Fruit fly (Drosophila melanogaster) whole organism, prepupa: ENCODE results near the gene Fer1.

Source experiments
- CG10631 ChIP-seq: fragments of 200-800 bp; sonication (Bioruptor generic); optimal IDR thresholded peaks from 2 replicates; lab custom pipeline; 2016; ENCODE audit warnings: missing biosample characterization, missing genetic modification characterization
- CG10669 ChIP-seq: fragments of 200-800 bp; sonication (Bioruptor generic); optimal IDR thresholded peaks from 3 replicates; lab custom pipeline; 2018; ENCODE audit warnings: missing biosample characterization, mild to moderate bottlenecking, missing genetic modification characterization, moderate library complexity
- CG11294 ChIP-seq: fragments of 200-800 bp; sonication (Bioruptor generic); IDR thresholded peaks from 2 replicates; pipeline ENCODE4 v1.3.6; 2022; ENCODE audit warnings: missing biosample characterization, missing genetic modification characterization
- CG11762 ChIP-seq: fragments of 200-800 bp; sonication (Bioruptor generic); optimal IDR thresholded peaks from 3 replicates; lab custom pipeline; 2016; ENCODE audit warnings: missing biosample characterization, missing genetic modification characterization; ENCODE audit not compliant: insufficient read depth
- CG11902 ChIP-seq: fragments of 200-800 bp; sonication (Bioruptor generic); optimal IDR thresholded peaks from 3 replicates; lab custom pipeline; 2016; ENCODE audit warnings: missing biosample characterization, missing genetic modification characterization
- CG15336 ChIP-seq: fragments of 200-800 bp; sonication (Bioruptor generic); IDR thresholded peaks from 2 replicates; pipeline ENCODE4 v1.3.6; 2022; ENCODE audit warnings: missing biosample characterization, missing genetic modification characterization
- CG16779 ChIP-seq: fragments of 200-800 bp; sonication (Bioruptor generic); optimal IDR thresholded peaks from 3 replicates; lab custom pipeline; 2017; ENCODE audit warnings: missing biosample characterization, mild to moderate bottlenecking, missing genetic modification characterization
- CG3032 ChIP-seq: fragments of 200-800 bp; optimal IDR thresholded peaks from 2 replicates; lab custom pipeline; 2019; ENCODE audit warnings: missing biosample characterization, mild to moderate bottlenecking, missing genetic modification characterization, moderate library complexity
- CG31627 ChIP-seq: fragments of 200-800 bp; sonication (Bioruptor generic); optimal IDR thresholded peaks from 3 replicates; lab custom pipeline; 2016; ENCODE audit warnings: missing biosample characterization, missing genetic modification characterization
- CG32006 ChIP-seq: fragments of 200-800 bp; sonication (Bioruptor generic); optimal IDR thresholded peaks from 3 replicates; lab custom pipeline; 2017; ENCODE audit warnings: missing biosample characterization, mild to moderate bottlenecking, missing genetic modification characterization
- CG34406 ChIP-seq: fragments of 200-800 bp; sonication (Bioruptor generic); optimal IDR thresholded peaks from 3 replicates; lab custom pipeline; 2016; ENCODE audit warnings: missing biosample characterization, missing genetic modification characterization
- CG3919 ChIP-seq: fragments of 200-800 bp; sonication (Bioruptor generic); optimal IDR thresholded peaks from 3 replicates; lab custom pipeline; 2016; ENCODE audit warnings: missing biosample characterization, missing genetic modification characterization
- CG4318 ChIP-seq: fragments of 200-800 bp; sonication (Bioruptor generic); optimal IDR thresholded peaks from 3 replicates; lab custom pipeline; 2017; ENCODE audit warnings: missing biosample characterization, mild to moderate bottlenecking, missing genetic modification characterization
- CG6163 ChIP-seq: fragments of 200-800 bp; sonication (Bioruptor generic); IDR thresholded peaks from 3 replicates; pipeline ENCODE4 v1.3.6; 2022; ENCODE audit warnings: missing biosample characterization, missing genetic modification characterization
- CG6276 ChIP-seq: fragments of 200-800 bp; sonication (Bioruptor generic); optimal IDR thresholded peaks from 2 replicates; lab custom pipeline; 2017; ENCODE audit warnings: missing biosample characterization, mild to moderate bottlenecking, missing genetic modification characterization
- CG6808 ChIP-seq: fragments of 200-800 bp; sonication (Bioruptor generic); optimal IDR thresholded peaks from 3 replicates; lab custom pipeline; 2017; ENCODE audit warnings: missing biosample characterization, missing genetic modification characterization, mild to moderate bottlenecking, moderate library complexity, missing genetic modification reagents
- CG6854 ChIP-seq: fragments of 200-800 bp; sonication (Bioruptor generic); optimal IDR thresholded peaks from 2 replicates; lab custom pipeline; 2017; ENCODE audit warnings: missing biosample characterization, mild to moderate bottlenecking, missing genetic modification characterization
- CG8119 ChIP-seq: fragments of 200-800 bp; sonication (Bioruptor generic); IDR thresholded peaks from 3 replicates; pipeline ENCODE4 v1.3.6; 2022; ENCODE audit warnings: missing biosample characterization, missing genetic modification characterization
- CG8319 ChIP-seq: fragments of 200-800 bp; sonication (Bioruptor generic); optimal IDR thresholded peaks from 3 replicates; lab custom pipeline; 2016; ENCODE audit warnings: missing biosample characterization, missing genetic modification characterization
- CG8632 ChIP-seq: fragments of 200-800 bp; sonication (Bioruptor generic); optimal IDR thresholded peaks from 3 replicates; lab custom pipeline; 2016; ENCODE audit warnings: missing biosample characterization, missing genetic modification characterization
- CG9139 ChIP-seq: fragments of 200-800 bp; sonication (Bioruptor generic); optimal IDR thresholded peaks from 3 replicates; lab custom pipeline; 2017; ENCODE audit warnings: missing biosample characterization, mild to moderate bottlenecking, missing genetic modification characterization
- Eip75B ChIP-seq: fragments of 200-800 bp; sonication (Bioruptor generic); optimal IDR thresholded peaks from 3 replicates; lab custom pipeline; 2016; ENCODE audit warnings: missing biosample characterization, missing genetic modification characterization
- Eip78C ChIP-seq: fragments of 200-800 bp; sonication (Bioruptor generic); peaks from one replicate; lab custom pipeline; 2016; ENCODE audit warnings: missing biosample characterization, missing genetic modification characterization
- Eip93F ChIP-seq: fragments of 200-800 bp; sonication (Bioruptor generic); optimal IDR thresholded peaks from 2 replicates; lab custom pipeline; 2016; ENCODE audit warnings: missing biosample characterization, mild to moderate bottlenecking, missing genetic modification characterization
- Ets21C ChIP-seq: fragments of 200-800 bp; sonication (Bioruptor generic); optimal IDR thresholded peaks from 3 replicates; lab custom pipeline; 2016; ENCODE audit warnings: missing biosample characterization, missing genetic modification characterization
- Ets96B ChIP-seq: fragments of 200-800 bp; optimal IDR thresholded peaks from 2 replicates; lab custom pipeline; 2019; ENCODE audit warnings: missing biosample characterization, mild to moderate bottlenecking, missing genetic modification characterization, moderate library complexity
- Gug ChIP-seq: fragments of 200-800 bp; sonication (Bioruptor generic); IDR thresholded peaks from 2 replicates; pipeline ENCODE4 v1.3.6; 2022; ENCODE audit warnings: missing biosample characterization, missing genetic modification characterization
- Hr38 ChIP-seq: sonication (Bioruptor generic); optimal IDR thresholded peaks from 2 replicates; lab custom pipeline; 2016; ENCODE audit warnings: missing biosample characterization, missing genetic modification characterization
- Hr39 ChIP-seq: fragments of 200-800 bp; sonication (Bioruptor generic); optimal IDR thresholded peaks from 2 replicates; lab custom pipeline; 2016; ENCODE audit warnings: missing biosample characterization, missing genetic modification characterization
- Lpt ChIP-seq: fragments of 200-800 bp; sonication (Bioruptor generic); optimal IDR thresholded peaks from 3 replicates; lab custom pipeline; 2016; ENCODE audit warnings: missing biosample characterization, missing genetic modification characterization
- OdsH ChIP-seq: fragments of 200-800 bp; sonication (Bioruptor generic); optimal IDR thresholded peaks from 3 replicates; lab custom pipeline; 2016; ENCODE audit warnings: missing biosample characterization, missing genetic modification characterization
- Sox14 ChIP-seq: fragments of 200-800 bp; sonication (Bioruptor generic); optimal IDR thresholded peaks from 3 replicates; lab custom pipeline; 2016; ENCODE audit warnings: missing biosample characterization, missing genetic modification characterization
- Sox15 ChIP-seq: fragments of 200-800 bp; sonication (Bioruptor generic); optimal IDR thresholded peaks from 3 replicates; lab custom pipeline; 2016; ENCODE audit warnings: missing biosample characterization, missing genetic modification characterization
- achi ChIP-seq: fragments of 200-800 bp; sonication (Bioruptor generic); optimal IDR thresholded peaks from 3 replicates; lab custom pipeline; 2016; ENCODE audit warnings: missing biosample characterization, missing genetic modification characterization
- acj6 ChIP-seq: fragments of 200-800 bp; sonication (Bioruptor generic); optimal IDR thresholded peaks from 3 replicates; lab custom pipeline; 2016; ENCODE audit warnings: missing biosample characterization, missing genetic modification characterization
- cyc ChIP-seq: fragments of 200-800 bp; sonication (Bioruptor generic); optimal IDR thresholded peaks from 3 replicates; lab custom pipeline; 2016; ENCODE audit warnings: missing biosample characterization, missing genetic modification characterization
- fd59A ChIP-seq: fragments of 200-800 bp; sonication (Bioruptor generic); optimal IDR thresholded peaks from 2 replicates; lab custom pipeline; 2017; ENCODE audit warnings: missing biosample characterization, mild to moderate bottlenecking, missing genetic modification characterization, missing genetic modification reagents
- fkh ChIP-seq: fragments of 200-800 bp; sonication (Bioruptor generic); optimal IDR thresholded peaks from 3 replicates; lab custom pipeline; 2017; ENCODE audit warnings: missing biosample characterization, mild to moderate bottlenecking, missing genetic modification characterization, moderate library complexity
- lz ChIP-seq: fragments of 200-800 bp; sonication (Bioruptor generic); optimal IDR thresholded peaks from 3 replicates; lab custom pipeline; 2016; ENCODE audit warnings: missing biosample characterization, missing genetic modification characterization
- net ChIP-seq: fragments of 200-800 bp; sonication (Bioruptor generic); optimal IDR thresholded peaks from 3 replicates; lab custom pipeline; 2016; ENCODE audit warnings: missing biosample characterization, missing genetic modification characterization
- pdm3 ChIP-seq: fragments of 200-800 bp; sonication (Bioruptor generic); optimal IDR thresholded peaks from 3 replicates; lab custom pipeline; 2016; ENCODE audit warnings: missing biosample characterization, missing genetic modification characterization
- salr ChIP-seq, 2 experiments: fragments of 200-800 bp; sonication (Bioruptor generic); optimal IDR thresholded peaks; 3 replicates each; lab custom pipeline; 2016 to 2018; ENCODE audit warnings: missing biosample characterization in 2 of 2, missing genetic modification characterization in 2 of 2, mild to moderate bottlenecking in 1 of 2
- spab ChIP-seq: fragments of 200-800 bp; sonication (Bioruptor generic); optimal IDR thresholded peaks from 2 replicates; lab custom pipeline; 2017; ENCODE audit warnings: missing biosample characterization, mild to moderate bottlenecking, missing genetic modification characterization, missing genetic modification reagents
- ss ChIP-seq, 2 experiments: fragments of 200-800 bp; sonication (Bioruptor generic); optimal IDR thresholded peaks; 2 replicates in 1 of 2; 3 replicates in 1 of 2; lab custom pipeline; 2017 to 2018; ENCODE audit warnings: mild to moderate bottlenecking in 2 of 2, missing biosample characterization in 2 of 2, missing genetic modification characterization in 2 of 2, moderate library complexity in 1 of 2
- svp ChIP-seq: fragments of 200-800 bp; sonication (Bioruptor generic); peaks from one replicate; lab custom pipeline; 2016; ENCODE audit warnings: missing biosample characterization, missing genetic modification characterization
- topi ChIP-seq: fragments of 200-800 bp; sonication (Bioruptor generic); optimal IDR thresholded peaks from 3 replicates; lab custom pipeline; 2016; ENCODE audit warnings: missing biosample characterization, missing genetic modification characterization

Fer1 gene

dm6 chr3R:7107713-7108588 lies 28.1 kb upstream of the Fer1 start (continued):
- TF ChIP-seq Hr39 (GFP tag; lab: Kevin White, UChicago) (peak; percentile 19), svp (GFP tag; lab: Kevin White, UChicago) (peak; percentile 75), Sox14 (GFP tag; lab: Kevin White, UChicago) (no peak), Ets21C (GFP tag; lab: Kevin White, UChicago) (no peak), CG6854 (no peak), cyc (no peak), CG34406 (GFP tag; lab: Kevin White, UChicago) (no peak), Eip78C (GFP tag; lab: Kevin White, UChicago) (peak; percentile 80), salr (GFP tag; optimal IDR thresholded peaks at IDR 0.05; lab: Kevin White, UChicago) (no peak), Gug (GFP tag; lab: Robert Waterston, UW) (no peak), CG8319 (GFP tag; lab: Kevin White, UChicago) (no peak), CG8119 (GFP tag; lab: Robert Waterston, UW) (no peak), topi (no peak), OdsH (GFP tag; lab: Kevin White, UChicago) (no peak), CG10669 (GFP tag; lab: Kevin White, UChicago) (no peak), Eip93F (no peak), fd59A (GFP tag; lab: Kevin White, UChicago) (no peak), CG10631 (GFP tag; lab: Kevin White, UChicago) (peak; percentile 9), Hr38 (no peak), CG9139 (GFP tag; lab: Kevin White, UChicago) (no peak)

dm6 chr3R:7108589-7109312 lies 27.3 kb upstream of the Fer1 start:
- TF ChIP-seq CG6276 (GFP tag; lab: Kevin White, UChicago) (peak; percentile 96), CG4318 (GFP tag; lab: Kevin White, UChicago) (peak; percentile 95), spab (GFP tag; lab: Kevin White, UChicago) (peak; percentile 93), Sox14 (GFP tag; lab: Kevin White, UChicago) (peak; percentile 97), cyc (peak; percentile 97), Ets96B (tag; lab: Kevin White, UChicago) (peak; percentile 96), CG3919 (GFP tag; lab: Kevin White, UChicago) (peak; percentile 97), CG10631 (GFP tag; lab: Kevin White, UChicago) (peak; percentile 97), fkh (GFP tag; lab: Kevin White, UChicago) (no peak), CG15336 (GFP tag; lab: Robert Waterston, UW) (no peak), CG8632 (GFP tag; lab: Kevin White, UChicago) (peak; percentile 95), svp (GFP tag; lab: Kevin White, UChicago) (peak; percentile 99), CG11902 (GFP tag; lab: Kevin White, UChicago) (peak; percentile 88), achi (peak; percentile 96), Lpt (GFP tag; lab: Kevin White, UChicago) (peak; percentile 97), CG6808 (GFP tag; lab: Kevin White, UChicago) (peak; percentile 92), ss (GFP tag; optimal IDR thresholded peaks at IDR 0.05; lab: Kevin White, UChicago) (peak; percentile 83 to 85), CG31627 (peak; percentile 98), CG32006 (peak; percentile 98), CG6163 (GFP tag; lab: Robert Waterston, UW) (no peak), net (GFP tag; lab: Kevin White, UChicago) (peak; percentile 96), CG8319 (GFP tag; lab: Kevin White, UChicago) (peak; percentile 92), CG6854 (peak; percentile 84), CG11762 (GFP tag; lab: Kevin White, UChicago) (peak; percentile 96), Hr38 (peak; percentile 82), CG16779 (peak; percentile 77), lz (GFP tag; lab: Kevin White, UChicago) (peak; percentile 97), pdm3 (GFP tag; lab: Kevin White, UChicago) (peak; percentile 97), CG9139 (GFP tag; lab: Kevin White, UChicago) (peak; percentile 85), acj6 (GFP tag; lab: Kevin White, UChicago) (peak; percentile 96), CG8119 (GFP tag; lab: Robert Waterston, UW) (no peak), CG11294 (no peak), Eip75B (GFP tag; lab: Kevin White, UChicago) (peak; percentile 96), Ets21C (GFP tag; lab: Kevin White, UChicago) (peak; percentile 94), CG3032 (peak; percentile 96), Sox15 (peak; percentile 90), OdsH (GFP tag; lab: Kevin White, UChicago) (peak; percentile 98)
